Fruit fly (Drosophila melanogaster): ENCODE measurements around the gene Hsp26.

The Hsp26 gene

dm6 chr3L:9373374-9374004 is 3.7 kb downstream of the Hsp26 start (continued):
- peak; percentile 2 for TF ChIP-seq Lhr (GFP tag; optimal IDR thresholded peaks at IDR 0.05)
- peak; percentile 69 for TF ChIP-seq CG6689 (GFP tag; IDR thresholded peaks at IDR 0.05)
- TF ChIP-seq bab2 (GFP tag; optimal IDR thresholded peaks at IDR 0.05): peak; percentile 17
- TF ChIP-seq wek (GFP tag; optimal IDR thresholded peaks at IDR 0.05): no peak
- peak; percentile 84 for TF ChIP-seq CG2678 (tag; optimal IDR thresholded peaks at IDR 0.05)
- no peak for TF ChIP-seq sqz (GFP tag; optimal IDR thresholded peaks at IDR 0.05)
- TF ChIP-seq CG13775 (GFP tag; optimal IDR thresholded peaks at IDR 0.05): peak; percentile 56
- peak; percentile 77 for TF ChIP-seq CG10147 (GFP tag; optimal IDR thresholded peaks at IDR 0.05)
- TF ChIP-seq CG5180 (GFP tag; optimal IDR thresholded peaks at IDR 0.05): peak; percentile 52
- peak; percentile 53; the same call in 1 of the 3 replicates for TF ChIP-seq CG11093 (GFP tag; IDR thresholded peaks at IDR 0.05)
- TF ChIP-seq CG13624 (GFP tag; optimal IDR thresholded peaks at IDR 0.05): no peak
- no peak for TF ChIP-seq YL-1 (GFP tag; optimal IDR thresholded peaks at IDR 0.05)
- TF ChIP-seq kni (GFP tag; optimal IDR thresholded peaks at IDR 0.05): no peak
- TF ChIP-seq vnd (GFP tag; IDR thresholded peaks at IDR 0.05; ENCODE audit: partially characterized antibody): no peak
- TF ChIP-seq trh (GFP tag; optimal IDR thresholded peaks at IDR 0.05): peak; percentile 14
- peak; percentile 67; the same call in 1 of the 2 replicates for TF ChIP-seq ro (GFP tag; IDR thresholded peaks at IDR 0.05)
- TF ChIP-seq yki (optimal IDR thresholded peaks at IDR 0.05): peak; percentile 69
- TF ChIP-seq exex (tag; optimal IDR thresholded peaks at IDR 0.05): no peak
- no peak; the same call in 1 of the 2 replicates for TF ChIP-seq Bgb (GFP tag; IDR thresholded peaks at IDR 0.05; ENCODE audit: partially characterized antibody)
- TF ChIP-seq ranshi (GFP tag; IDR thresholded peaks at IDR 0.05): peak; percentile 66
- TF ChIP-seq Meics (GFP tag; optimal IDR thresholded peaks at IDR 0.05): peak; percentile 71
- peak; percentile 40 for TF ChIP-seq peb (GFP tag; IDR thresholded peaks at IDR 0.05)
- no peak for TF ChIP-seq CG30020 (tag; optimal IDR thresholded peaks at IDR 0.05)
- TF ChIP-seq ewg (GFP tag; optimal IDR thresholded peaks at IDR 0.05): peak; percentile 60
- TF ChIP-seq CG3281 (GFP tag; optimal IDR thresholded peaks at IDR 0.05): peak; percentile 77
- TF ChIP-seq disco-r (GFP tag; optimal IDR thresholded peaks at IDR 0.05): no peak
- peak; percentile 57; the same call in 1 of the 2 replicates for TF ChIP-seq chm (GFP tag; IDR thresholded peaks at IDR 0.05)
- 0 out of 3 replicates have a peak, but pooled peaks have one; percentile 40 for TF ChIP-seq CG3726 (GFP tag; IDR thresholded peaks at IDR 0.05)
- no peak for TF ChIP-seq amos (GFP tag; IDR thresholded peaks at IDR 0.05; ENCODE audit: partially characterized antibody)
- TF ChIP-seq CkIIα-i1 (GFP tag; IDR thresholded peaks at IDR 0.05): no peak
- TF ChIP-seq CG10565 (GFP tag; optimal IDR thresholded peaks at IDR 0.05): no peak
- peak; percentile 51 for TF ChIP-seq CG8359 (GFP tag; optimal IDR thresholded peaks at IDR 0.05; ENCODE audit: borderline replicate concordance)
- TF ChIP-seq Awh (GFP tag; IDR thresholded peaks at IDR 0.05): peak; percentile 87
- peak; percentile 82 for TF ChIP-seq oc (tag; optimal IDR thresholded peaks at IDR 0.05)
- TF ChIP-seq wdn (GFP tag; IDR thresholded peaks at IDR 0.05): peak; percentile 55
- no peak for TF ChIP-seq knrl (GFP tag; IDR thresholded peaks at IDR 0.05; ENCODE audit: partially characterized antibody)
- peak; percentile 67; the same call in 1 of the 3 replicates for TF ChIP-seq CG34422 (GFP tag; IDR thresholded peaks at IDR 0.05)
- peak; percentile 39 to 81 for TF ChIP-seq bsh (GFP tag; optimal IDR thresholded peaks at IDR 0.05)
- TF ChIP-seq chn (GFP tag; optimal IDR thresholded peaks at IDR 0.05): peak; percentile 6
- no peak for TF ChIP-seq pros (GFP tag; optimal IDR thresholded peaks at IDR 0.05)
- peak; percentile 6 for TF ChIP-seq D19A (tag; optimal IDR thresholded peaks at IDR 0.05)
- TF ChIP-seq abd-A (tag; optimal IDR thresholded peaks at IDR 0.05): peak; percentile 63
- no peak for TF ChIP-seq tx (GFP tag; optimal IDR thresholded peaks at IDR 0.05)
- TF ChIP-seq dpn (GFP tag; optimal IDR thresholded peaks at IDR 0.05): peak in 1 of 2 experiments; percentile 43
- peak; percentile 78 for TF ChIP-seq dmrt99B (tag; optimal IDR thresholded peaks at IDR 0.05)
- TF ChIP-seq zen2 (GFP tag; IDR thresholded peaks at IDR 0.05; ENCODE audit: partially characterized antibody): peak; percentile 28; the same call in 1 of the 3 replicates
- TF ChIP-seq CG10959 (GFP tag; IDR thresholded peaks at IDR 0.05): no peak
- TF ChIP-seq tup (GFP tag; optimal IDR thresholded peaks at IDR 0.05): no peak
- TF ChIP-seq CG7357 (GFP tag; IDR thresholded peaks at IDR 0.05): no peak
